Worm (Caenorhabditis elegans): ENCODE data around the gene F14F8.8.

DNA sequence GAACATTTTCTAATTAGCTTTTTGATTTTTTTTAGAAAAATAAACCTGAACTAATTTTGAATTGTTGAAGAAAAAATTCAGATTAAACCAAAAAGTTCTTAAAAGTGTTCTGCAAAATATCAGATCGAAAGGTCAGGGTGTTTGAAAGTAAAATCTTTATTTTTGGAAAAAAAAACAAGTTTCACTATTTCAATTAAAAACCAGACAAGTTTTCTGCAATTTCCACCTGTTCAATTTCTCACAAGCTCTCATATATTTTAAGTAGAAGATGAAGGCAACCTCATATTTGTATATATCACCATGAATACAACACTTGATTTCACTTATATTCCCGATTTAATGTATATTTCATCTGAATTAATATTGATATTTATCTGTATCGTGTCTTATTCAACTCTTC, 15.1 kb upstream of the F14F8.8 start, which contains the start of gene srz-102:
- TF ChIP-seq ztf-28 (GFP tag; IDR thresholded peaks at IDR 0.05) (no peak), efl-1 (GFP tag; optimal IDR thresholded peaks at IDR 0.05) (no peak)

Data from whole organism, young adult.